Worm (Caenorhabditis elegans) whole organism, L1 larva: Measurements from ENCODE around the gene set-25.

Source experiments
- F16B12.6 ChIP-seq: fragments of 150-350 bp; optimal IDR thresholded peaks from 2 replicates; lab custom pipeline; 2014; ENCODE audit warnings: missing biosample characterization, missing genetic modification characterization
- Y116A8C.19 ChIP-seq: sonication (generic microtip); optimal IDR thresholded peaks from 2 replicates; lab custom pipeline; 2016; ENCODE audit warnings: missing compliant biosample characterization, missing genetic modification characterization, borderline replicate concordance
- alr-1 ChIP-seq: fragments of 200-800 bp; sonication (Bioruptor generic); optimal IDR thresholded peaks from 2 replicates; lab custom pipeline; 2018; ENCODE audit warnings: borderline replicate concordance, mild to moderate bottlenecking, missing genetic modification characterization, missing compliant biosample characterization
- aly-2 ChIP-seq: fragments of 150-350 bp; optimal IDR thresholded peaks from 2 replicates; lab custom pipeline; 2014; ENCODE audit warnings: missing biosample characterization, missing genetic modification characterization
- ama-1 ChIP-seq: fragments of 150-350 bp; optimal IDR thresholded peaks from 2 replicates; lab custom pipeline; 2014
- blmp-1 ChIP-seq: fragments of 150-350 bp; optimal IDR thresholded peaks from 2 replicates; lab custom pipeline; 2014; ENCODE audit warnings: missing biosample characterization, missing genetic modification characterization
- ceh-8 ChIP-seq: fragments of 200-800 bp; sonication (Bioruptor generic); optimal IDR thresholded peaks from 2 replicates; lab custom pipeline; 2018; ENCODE audit warnings: mild to moderate bottlenecking, missing genetic modification characterization, moderate library complexity, missing compliant biosample characterization
- ceh-90 ChIP-seq: sonication (generic microtip); optimal IDR thresholded peaks from 2 replicates; lab custom pipeline; 2016; ENCODE audit warnings: missing genetic modification characterization, missing compliant biosample characterization
- dpl-1 ChIP-seq, 3 experiments: fragments of 150-350 bp in 2 of 3; sonication (generic microtip) in 1 of 3; optimal IDR thresholded peaks; 2 replicates each; lab custom pipeline; 2014 to 2017; ENCODE audit warnings: missing biosample characterization in 3 of 3, missing genetic modification characterization in 3 of 3, missing genetic modification reagents in 3 of 3
- efl-1 ChIP-seq, 4 experiments: fragments of 150-350 bp; optimal IDR thresholded peaks in 3 of 4; peaks in 1 of 4; 1 replicate in 1 of 4; 2 replicates in 3 of 4; lab custom pipeline; 2014; ENCODE audit warnings: missing biosample characterization in 2 of 4, missing genetic modification characterization in 2 of 4, missing genetic modification reagents in 2 of 4
- efl-3 ChIP-seq: fragments of 200-800 bp; sonication (Bioruptor generic); optimal IDR thresholded peaks from 2 replicates; lab custom pipeline; 2018; ENCODE audit warnings: mild to moderate bottlenecking, missing genetic modification characterization, missing compliant biosample characterization
- egl-13 ChIP-seq: sonication (generic microtip); optimal IDR thresholded peaks from 2 replicates; lab custom pipeline; 2016; ENCODE audit warnings: missing genotype, missing genetic modification reagents, missing genetic modification characterization, missing compliant biosample characterization
- elt-2 ChIP-seq: sonication (generic microtip); optimal IDR thresholded peaks from 2 replicates; lab custom pipeline; 2016; ENCODE audit warnings: missing genetic modification characterization, mild to moderate bottlenecking, inconsistent platforms, missing compliant biosample characterization, missing genetic modification reagents
- elt-3 ChIP-seq, 6 experiments: fragments of 150-350 bp in 1 of 6; sonication (generic microtip); optimal IDR thresholded peaks; 2 replicates each; lab custom pipeline; 2017 to 2018; ENCODE audit warnings: missing biosample characterization in 6 of 6, missing genetic modification characterization in 6 of 6, inconsistent platforms in 1 of 6
- ets-5 ChIP-seq: fragments of 200-800 bp; sonication (Bioruptor generic); IDR thresholded peaks from 2 replicates; pipeline ENCODE4 v1.3.6; 2022; ENCODE audit warnings: missing genetic modification characterization, missing compliant biosample characterization
- fkh-10 ChIP-seq: sonication (generic microtip); optimal IDR thresholded peaks from 2 replicates; lab custom pipeline; 2017; ENCODE audit warnings: missing biosample characterization, missing genetic modification reagents, missing genetic modification characterization
- fos-1 ChIP-seq: fragments of 150-350 bp; optimal IDR thresholded peaks from 2 replicates; lab custom pipeline; 2014; ENCODE audit warnings: missing biosample characterization, missing genetic modification characterization
- hpl-2 ChIP-seq: fragments of 150-350 bp; optimal IDR thresholded peaks from 2 replicates; lab custom pipeline; 2014; ENCODE audit warnings: missing biosample characterization, missing genetic modification reagents, missing genetic modification characterization
- irx-1 ChIP-seq: sonication (generic microtip); optimal IDR thresholded peaks from 2 replicates; lab custom pipeline; 2016; ENCODE audit warnings: missing genetic modification characterization, missing compliant biosample characterization
- lin-14 ChIP-seq: fragments of 200-800 bp; sonication (Bioruptor generic); optimal IDR thresholded peaks from 2 replicates; lab custom pipeline; 2018; ENCODE audit warnings: mild to moderate bottlenecking, missing genetic modification characterization, moderate library complexity, missing compliant biosample characterization
- lin-15B ChIP-seq: fragments of 150-350 bp; sonication (generic microtip); optimal IDR thresholded peaks from 3 replicates; lab custom pipeline; 2014; ENCODE audit warnings: missing biosample characterization, missing genetic modification characterization
- lin-35 ChIP-seq, 2 experiments: fragments of 150-350 bp; optimal IDR thresholded peaks; 2 replicates each; lab custom pipeline; 2014; ENCODE audit warnings: missing biosample characterization in 2 of 2, missing genetic modification characterization in 2 of 2, missing genetic modification reagents in 2 of 2
- lin-39 ChIP-seq: fragments of 150-350 bp; optimal IDR thresholded peaks from 2 replicates; lab custom pipeline; 2014; ENCODE audit warnings: missing biosample characterization, missing genetic modification reagents, missing genetic modification characterization
- lir-3 ChIP-seq: sonication (generic microtip); optimal IDR thresholded peaks from 2 replicates; lab custom pipeline; 2016; ENCODE audit warnings: mild to moderate bottlenecking, missing genetic modification characterization, moderate library complexity, missing compliant biosample characterization; ENCODE audit not compliant: poor library complexity
- lsy-2 ChIP-seq, 2 experiments: fragments of 150-350 bp; optimal IDR thresholded peaks; 2 replicates each; lab custom pipeline; 2014; ENCODE audit warnings: missing biosample characterization in 2 of 2, missing genetic modification characterization in 2 of 2
- mab-9 ChIP-seq: fragments of 200-800 bp; sonication (Bioruptor generic); IDR thresholded peaks from 2 replicates; pipeline ENCODE4 v1.3.6; 2022; ENCODE audit warnings: missing genetic modification reagents, missing genetic modification characterization, missing compliant biosample characterization
- mdl-1 ChIP-seq, 2 experiments: fragments of 150-350 bp; optimal IDR thresholded peaks; 2 replicates each; lab custom pipeline; 2014 to 2017; ENCODE audit warnings: missing biosample characterization in 2 of 2, missing genetic modification characterization in 2 of 2, inconsistent platforms in 1 of 2
- mep-1 ChIP-seq: fragments of 150-350 bp; optimal IDR thresholded peaks from 2 replicates; lab custom pipeline; 2014; ENCODE audit warnings: missing biosample characterization, missing genetic modification characterization
- nhr-19 ChIP-seq: fragments of 200-800 bp; sonication (Bioruptor generic); conservative IDR thresholded peaks from 2 replicates; pipeline ENCODE4 v1.3.6; 2022; ENCODE audit warnings: missing genetic modification characterization, missing compliant biosample characterization
- nhr-20 ChIP-seq: sonication (generic microtip); optimal IDR thresholded peaks from 2 replicates; lab custom pipeline; 2016; ENCODE audit warnings: mild to moderate bottlenecking, missing genetic modification characterization, missing compliant biosample characterization
- nhr-71 ChIP-seq: sonication (generic microtip); optimal IDR thresholded peaks from 2 replicates; lab custom pipeline; 2016; ENCODE audit warnings: mild to moderate bottlenecking, missing genetic modification characterization, moderate library complexity, missing compliant biosample characterization
- nhr-84 ChIP-seq: sonication (generic microtip); optimal IDR thresholded peaks from 2 replicates; lab custom pipeline; 2017; ENCODE audit warnings: missing biosample characterization, missing genetic modification characterization
- nhr-85 ChIP-seq: sonication (generic microtip); peaks from one replicate; lab custom pipeline; 2016; ENCODE audit warnings: missing genetic modification characterization, inconsistent platforms, missing compliant biosample characterization
- pax-3 ChIP-seq: fragments of 200-800 bp; sonication (Bioruptor generic); optimal IDR thresholded peaks from 2 replicates; lab custom pipeline; 2018; ENCODE audit warnings: mild to moderate bottlenecking, missing genetic modification characterization, moderate library complexity, missing compliant biosample characterization
- pqm-1 ChIP-seq: sonication (generic microtip); optimal IDR thresholded peaks from 3 replicates; lab custom pipeline; 2017; ENCODE audit warnings: missing biosample characterization, missing genetic modification characterization
- skn-1 ChIP-seq: fragments of 150-350 bp; optimal IDR thresholded peaks from 2 replicates; lab custom pipeline; 2014; ENCODE audit warnings: missing biosample characterization, missing genetic modification characterization
- snu-23 ChIP-seq: sonication (generic microtip); optimal IDR thresholded peaks from 2 replicates; lab custom pipeline; 2016; ENCODE audit warnings: missing genetic modification characterization, missing compliant biosample characterization
- sox-4 ChIP-seq: sonication (generic microtip); optimal IDR thresholded peaks from 2 replicates; lab custom pipeline; 2016; ENCODE audit warnings: missing genetic modification characterization, missing compliant biosample characterization
- sptf-1 ChIP-seq: fragments of 150-350 bp; optimal IDR thresholded peaks from 2 replicates; lab custom pipeline; 2014; ENCODE audit warnings: missing biosample characterization, missing genetic modification characterization
- sup-37 ChIP-seq: fragments of 200-800 bp; sonication (Bioruptor generic); optimal IDR thresholded peaks from 2 replicates; lab custom pipeline; 2018; ENCODE audit warnings: mild to moderate bottlenecking, missing genetic modification characterization, missing compliant biosample characterization
- swsn-7 ChIP-seq: sonication (generic microtip); optimal IDR thresholded peaks from 2 replicates; lab custom pipeline; 2016; ENCODE audit warnings: missing genetic modification characterization, missing compliant biosample characterization
- unc-30 ChIP-seq: sonication (generic microtip); optimal IDR thresholded peaks from 2 replicates; lab custom pipeline; 2017; ENCODE audit warnings: missing biosample characterization, missing genetic modification characterization
- unc-98 ChIP-seq: fragments of 200-800 bp; sonication (Bioruptor generic); IDR thresholded peaks from 2 replicates; pipeline ENCODE4 v1.3.6; 2022; ENCODE audit warnings: missing genetic modification characterization, missing compliant biosample characterization
- xbp-1 ChIP-seq: sonication (generic microtip); optimal IDR thresholded peaks from 2 replicates; lab custom pipeline; 2016; ENCODE audit warnings: missing genetic modification characterization, missing compliant biosample characterization
- ztf-4 ChIP-seq: fragments of 150-350 bp; optimal IDR thresholded peaks from 2 replicates; lab custom pipeline; 2014; ENCODE audit warnings: missing biosample characterization, missing genetic modification characterization

Gene set-25

ce11 chrIII:13305537-13305936 is 12.6 kb upstream of the set-25 start:
- TF ChIP-seq ceh-8 (GFP tag; lab: Kevin White, UChicago) (no peak), mep-1 (no peak), nhr-71 (tag; lab: Kevin White, UChicago) (no peak), sup-37 (GFP tag; lab: Kevin White, UChicago) (no peak), elt-2 (tag; lab: Kevin White, UChicago) (no peak), hpl-2 (GFP tag; lab: Kevin White, UChicago) (no peak), Y116A8C.19 (no peak), mab-9 (GFP tag; lab: Robert Waterston, UW) (no peak), pax-3 (tag; lab: Kevin White, UChicago) (no peak)

ce11 chrIII:13302578-13302977 is 9.7 kb upstream of the set-25 start:
- TF ChIP-seq efl-1 (optimal IDR thresholded peaks at IDR 0.05; lab: Kevin White, UChicago), result no peak
- TF ChIP-seq efl-1 (GFP tag; optimal IDR thresholded peaks at IDR 0.05 in 1 of 2; lab: Kevin White, UChicago), result peak in 1 of 2 experiments; percentile 74
- TF ChIP-seq egl-13 (tag; lab: Kevin White, UChicago), result no peak

ce11 chrIII:13301983-13302382 is 9.1 kb upstream of the set-25 start:
- no peak for TF ChIP-seq alr-1
- no peak for TF ChIP-seq sox-4
- TF ChIP-seq mdl-1 (tag; optimal IDR thresholded peaks at IDR 0.05; lab: Kevin White, UChicago), result no peak
- TF ChIP-seq swsn-7 (tag; lab: Kevin White, UChicago), result no peak

ce11 chrIII:13298722-13299431 is 6.0 kb upstream of the set-25 start, which contains the start of gene pgm-2:
pgm-2 (plus strand) TSS chrIII:13299378.
- no peak for TF ChIP-seq ets-5 (GFP tag; lab: Robert Waterston, UW)
- TF ChIP-seq snu-23 (GFP tag; lab: Kevin White, UChicago), result peak; percentile 36
- no peak for TF ChIP-seq lin-39 (tag; lab: Kevin White, UChicago)
- no peak for TF ChIP-seq irx-1
- peak; percentile 58 for TF ChIP-seq mep-1
- TF ChIP-seq Y116A8C.19, result no peak
- TF ChIP-seq dpl-1 (GFP tag; optimal IDR thresholded peaks at IDR 0.05; lab: Kevin White, UChicago), result peak in 1 of 3 experiments; percentile 2
- TF ChIP-seq pqm-1 (tag; lab: Kevin White, UChicago), result no peak
- TF ChIP-seq lin-15B, result no peak
- peak; percentile 76 for TF ChIP-seq nhr-85
- TF ChIP-seq ama-1 (lab: Kevin White, UChicago), result no peak
- TF ChIP-seq ceh-90 (tag; lab: Kevin White, UChicago), result no peak
- TF ChIP-seq blmp-1 (tag; lab: Kevin White, UChicago), result peak; percentile 61
- TF ChIP-seq skn-1, result peak; percentile 8
- no peak for TF ChIP-seq unc-98 (GFP tag; lab: Robert Waterston, UW)
- TF ChIP-seq efl-3 (GFP tag; lab: Kevin White, UChicago), result no peak
- no peak for TF ChIP-seq nhr-19 (GFP tag; lab: Robert Waterston, UW)
- no peak for TF ChIP-seq xbp-1 (tag; lab: Kevin White, UChicago)
- TF ChIP-seq lin-35 (GFP tag; optimal IDR thresholded peaks at IDR 0.05; lab: Kevin White, UChicago), result no peak
- TF ChIP-seq elt-2 (tag; lab: Kevin White, UChicago), result peak; percentile 18
- no peak for TF ChIP-seq nhr-84
- TF ChIP-seq ztf-4 (tag; lab: Kevin White, UChicago), result no peak
- TF ChIP-seq lir-3, result no peak
- peak in 1 of 2 experiments; percentile 34 for TF ChIP-seq lsy-2 (tag; optimal IDR thresholded peaks at IDR 0.05; lab: Kevin White, UChicago)
- TF ChIP-seq unc-30, result no peak
- no peak for TF ChIP-seq sptf-1 (tag; lab: Kevin White, UChicago)
- no peak for TF ChIP-seq hpl-2 (GFP tag; lab: Kevin White, UChicago)
- TF ChIP-seq lin-14 (GFP tag; lab: Kevin White, UChicago), result no peak
- no peak for TF ChIP-seq sup-37 (GFP tag; lab: Kevin White, UChicago)
- peak in 1 of 6 experiments; percentile 20 for TF ChIP-seq elt-3 (tag; optimal IDR thresholded peaks at IDR 0.05; lab: Kevin White, UChicago)
- no peak for TF ChIP-seq egl-13 (tag; lab: Kevin White, UChicago)
- peak; percentile 19 for TF ChIP-seq aly-2 (tag; lab: Kevin White, UChicago)
- no peak for TF ChIP-seq F16B12.6 (tag; lab: Kevin White, UChicago)
- TF ChIP-seq alr-1, result no peak
- no peak for TF ChIP-seq fos-1
- TF ChIP-seq nhr-20, result no peak
- no peak for TF ChIP-seq fkh-10 (GFP tag; lab: Kevin White, UChicago)
